Worm (Caenorhabditis elegans): Measurements from ENCODE around the gene mam-2.

mam-2 gene

DNA sequence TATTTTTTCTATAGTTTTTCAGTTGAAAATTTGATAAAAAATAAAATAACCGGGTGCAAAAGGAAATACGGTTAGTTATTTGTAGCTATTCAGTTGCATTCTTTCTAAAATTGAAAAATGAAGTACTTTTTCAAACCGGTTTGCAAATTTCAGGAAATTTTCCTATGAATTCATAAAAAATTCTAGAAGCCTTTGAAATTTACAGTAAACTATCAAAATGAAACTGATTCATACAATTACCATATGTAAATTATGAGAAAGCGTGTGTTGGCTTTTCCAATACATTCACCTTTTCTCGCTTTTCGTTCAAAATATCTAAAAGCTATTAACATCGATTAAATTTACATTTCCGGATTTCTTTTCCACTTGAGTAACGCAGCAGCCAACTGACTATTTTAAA is 34.0 kb downstream of the mam-2 start, which contains the start of gene ent-7:
TSS of gene ent-7 (plus strand) at position 301 of the 400 bp plus-strand sequence.
- TF ChIP-seq unc-120 (tag; optimal IDR thresholded peaks at IDR 0.05; ENCODE audit: poor library complexity, severe bottlenecking) (no peak), unc-39 (tag; optimal IDR thresholded peaks at IDR 0.05) (no peak), cnd-1 (tag; optimal IDR thresholded peaks at IDR 0.05) (no peak), ceh-83 (GFP tag; optimal IDR thresholded peaks at IDR 0.05) (no peak), mls-2 (tag; optimal IDR thresholded peaks at IDR 0.05) (no peak), bed-3 (GFP tag; optimal IDR thresholded peaks at IDR 0.05) (no peak), nhr-237 (tag; optimal IDR thresholded peaks at IDR 0.05) (no peak), nhr-28 (tag; optimal IDR thresholded peaks at IDR 0.05) (no peak)

DNA sequence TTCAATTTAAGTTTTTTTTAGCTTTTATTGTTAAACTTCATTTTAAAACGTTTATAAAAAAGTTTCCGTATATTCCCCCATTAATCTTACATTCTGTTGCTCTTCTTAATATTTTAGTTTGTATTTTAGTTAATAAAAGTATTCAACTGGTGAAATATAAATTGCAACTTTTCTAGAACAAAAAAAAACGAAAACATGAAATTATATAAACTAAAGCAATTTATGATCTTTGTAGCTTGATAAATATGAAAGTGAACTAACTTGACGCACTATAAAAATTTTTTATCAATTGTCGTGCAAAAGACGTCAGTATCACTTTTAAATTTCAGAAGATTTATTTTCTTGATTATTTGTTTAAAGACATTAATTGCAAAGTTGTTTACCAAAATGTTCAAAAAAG is 34.6 kb downstream of the mam-2 start, which contains the start of gene F44D12.2:
TSS of gene F44D12.2 (minus strand) at position 101 of the 400 bp plus-strand sequence.
- TF ChIP-seq elt-1 (tag; optimal IDR thresholded peaks at IDR 0.05; ENCODE audit: borderline replicate concordance, insufficient read depth) (no peak), ham-2 (GFP tag; optimal IDR thresholded peaks at IDR 0.05) (no peak), unc-39 (tag; optimal IDR thresholded peaks at IDR 0.05) (no peak), pha-4 (tag; optimal IDR thresholded peaks at IDR 0.05) (no peak), cnd-1 (tag; optimal IDR thresholded peaks at IDR 0.05) (no peak), nhr-237 (tag; optimal IDR thresholded peaks at IDR 0.05) (no peak), ztf-11 (tag; optimal IDR thresholded peaks at IDR 0.05) (no peak), nhr-76 (tag; optimal IDR thresholded peaks at IDR 0.05) (no peak), nhr-2 (tag; optimal IDR thresholded peaks at IDR 0.05) (no peak), elt-3 (tag; optimal IDR thresholded peaks at IDR 0.05) (no peak), mep-1 (tag; optimal IDR thresholded peaks at IDR 0.05) (no peak), mls-2 (tag; optimal IDR thresholded peaks at IDR 0.05) (no peak), unc-120 (tag; optimal IDR thresholded peaks at IDR 0.05; ENCODE audit: poor library complexity, severe bottlenecking) (no peak), ceh-83 (GFP tag; optimal IDR thresholded peaks at IDR 0.05) (no peak)

DNA sequence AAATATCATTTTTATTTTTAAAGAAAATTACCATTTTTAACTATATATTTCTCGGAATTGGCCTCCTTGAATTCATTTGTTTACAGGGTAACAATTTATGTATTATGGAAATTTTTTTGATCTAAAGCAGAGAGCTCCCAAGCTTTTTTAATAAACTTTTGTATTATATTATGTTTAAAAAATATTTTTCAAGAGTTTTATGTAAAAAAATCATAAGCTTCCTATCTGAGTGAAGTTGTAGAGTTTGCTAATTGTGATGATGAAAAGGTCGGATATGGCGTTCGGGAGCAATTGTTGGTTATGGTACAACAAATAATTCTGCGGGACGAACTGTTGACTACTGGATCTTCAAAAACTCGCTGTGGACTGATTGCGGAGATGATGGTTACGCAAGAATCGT is 38.3 kb downstream of the mam-2 start, which contains the start of gene F44D12.19:
TSS of gene F44D12.19 (plus strand) at position 301 of the 400 bp plus-strand sequence.
- TF ChIP-seq unc-120 (tag; optimal IDR thresholded peaks at IDR 0.05; ENCODE audit: poor library complexity, severe bottlenecking) (no peak), tbx-8 (GFP tag; optimal IDR thresholded peaks at IDR 0.05) (no peak)

DNA sequence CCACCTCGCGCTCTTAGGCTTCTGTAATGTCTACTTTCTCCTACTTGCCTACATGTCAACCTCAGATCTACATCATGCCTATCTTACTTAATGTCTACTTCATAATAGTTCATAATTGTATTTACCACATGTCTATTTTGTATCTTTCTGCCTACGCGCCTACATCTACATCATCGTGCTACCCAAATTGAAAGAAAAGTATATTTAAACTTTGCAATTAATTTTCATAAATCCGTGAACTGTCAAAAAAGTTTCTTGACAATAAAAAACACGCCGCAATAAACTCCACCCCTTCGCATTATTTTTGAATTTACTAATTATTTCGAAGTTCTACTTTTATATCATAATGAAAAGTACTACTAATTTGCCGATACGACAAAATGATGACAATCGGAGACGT is 40.0 kb downstream of the mam-2 start, which contains the start of gene F44D12.8:
TSS of gene F44D12.8 (plus strand) at position 301 of the 400 bp plus-strand sequence.
- TF ChIP-seq nhr-76 (tag; optimal IDR thresholded peaks at IDR 0.05) (no peak), ham-2 (GFP tag; optimal IDR thresholded peaks at IDR 0.05) (no peak), mab-5 (tag; optimal IDR thresholded peaks at IDR 0.05) (no peak), drap-1 (GFP tag; optimal IDR thresholded peaks at IDR 0.05) (no peak), unc-39 (tag; optimal IDR thresholded peaks at IDR 0.05) (no peak), M03D4.4 (tag; optimal IDR thresholded peaks at IDR 0.05) (no peak), nhr-237 (tag; optimal IDR thresholded peaks at IDR 0.05) (no peak), snpc-4 (tag; optimal IDR thresholded peaks at IDR 0.05) (no peak), ztf-11 (tag; optimal IDR thresholded peaks at IDR 0.05) (no peak), mep-1 (tag; optimal IDR thresholded peaks at IDR 0.05) (no peak), zip-8 (tag; optimal IDR thresholded peaks at IDR 0.05) (no peak), sem-2 (GFP tag; optimal IDR thresholded peaks at IDR 0.05) (no peak), lin-32 (GFP tag; optimal IDR thresholded peaks at IDR 0.05) (no peak), hlh-1 (tag; optimal IDR thresholded peaks at IDR 0.05) (no peak), ceh-83 (GFP tag; optimal IDR thresholded peaks at IDR 0.05) (no peak), nhr-2 (tag; optimal IDR thresholded peaks at IDR 0.05) (no peak)

DNA sequence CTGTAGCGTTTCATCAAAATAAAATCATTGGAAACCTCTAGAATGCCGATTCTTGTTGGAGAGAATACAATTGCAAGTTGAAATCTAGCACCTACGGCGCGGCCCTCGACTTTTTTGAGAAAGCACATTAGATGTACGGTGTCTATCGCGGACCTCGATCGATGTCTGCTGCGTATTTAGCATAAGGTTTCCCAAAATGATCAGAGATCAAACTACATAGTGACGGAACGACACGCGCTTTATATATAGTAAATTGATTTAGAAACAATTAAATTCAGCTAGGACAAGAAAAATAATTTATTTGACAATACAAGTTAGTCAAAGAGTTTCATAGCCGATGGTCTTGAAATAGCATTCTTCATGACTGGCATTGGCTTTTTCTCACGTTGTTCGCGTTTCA is 43.1 kb downstream of the mam-2 start:
- no peak for TF ChIP-seq unc-62 (GFP tag; optimal IDR thresholded peaks at IDR 0.05)

DNA sequence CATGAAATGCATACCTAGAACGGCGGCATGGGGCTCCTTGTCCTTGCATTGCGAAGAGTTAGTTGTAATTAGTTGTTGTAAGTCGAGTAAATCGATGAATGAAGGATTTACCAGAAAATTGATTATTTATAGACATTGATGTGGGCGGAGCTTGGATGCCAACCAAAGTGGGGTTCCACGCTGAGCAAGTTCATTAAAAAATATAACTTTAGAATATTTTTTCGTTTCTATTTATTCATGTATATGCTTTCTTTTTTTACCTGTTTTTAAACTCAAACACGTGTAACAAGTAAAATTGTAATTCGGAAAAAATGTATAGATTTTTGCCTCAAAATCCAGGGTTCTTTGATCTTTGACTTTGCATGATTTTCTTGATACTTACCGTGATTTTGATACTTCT is 44.6 kb downstream of the mam-2 start, which contains the start of gene gipc-2:
TSS of gene gipc-2 (minus strand) at position 101 of the 400 bp plus-strand sequence.
- TF ChIP-seq sptf-1 (tag; optimal IDR thresholded peaks at IDR 0.05) (no peak), M03D4.4 (tag; optimal IDR thresholded peaks at IDR 0.05) (no peak), ztf-11 (tag; optimal IDR thresholded peaks at IDR 0.05) (no peak), nhr-76 (tag; optimal IDR thresholded peaks at IDR 0.05) (no peak), flh-1 (GFP tag; optimal IDR thresholded peaks at IDR 0.05) (no peak), hlh-1 (tag; optimal IDR thresholded peaks at IDR 0.05) (no peak), lin-13 (tag; optimal IDR thresholded peaks at IDR 0.05) (no peak)

Measured in whole organism, mixed stage, embryonic.